Fruit fly (Drosophila melanogaster): ENCODE data around the gene E2f1.

The E2f1 gene

dm6 chr3R:21626103-21626897 lies 34.4 kb downstream of the E2f1 start:
- TF ChIP-seq fru (GFP tag; optimal IDR thresholded peaks at IDR 0.05) (no peak), lola (GFP tag; optimal IDR thresholded peaks at IDR 0.05) (no peak), Sp1 (GFP tag; optimal IDR thresholded peaks at IDR 0.05) (peak; percentile 8), dmrt93B (GFP tag; optimal IDR thresholded peaks at IDR 0.05) (no peak), dl (GFP tag; optimal IDR thresholded peaks at IDR 0.05; ENCODE audit: insufficient read depth in 1 of 2, partially characterized antibody in 2 of 2) (peak; percentile 3 to 35), jim (GFP tag; optimal IDR thresholded peaks at IDR 0.05) (no peak), br (GFP tag; optimal IDR thresholded peaks at IDR 0.05) (peak; percentile 22), foxo (GFP tag; optimal IDR thresholded peaks at IDR 0.05) (peak in 1 of 2 experiments; percentile 46), Mio (GFP tag; optimal IDR thresholded peaks at IDR 0.05) (no peak), rgr (GFP tag; optimal IDR thresholded peaks at IDR 0.05) (peak; percentile 43), GATAd (GFP tag; optimal IDR thresholded peaks at IDR 0.05) (no peak), Abd-B (GFP tag; optimal IDR thresholded peaks at IDR 0.05) (no peak), pan (optimal IDR thresholded peaks at IDR 0.05) (no peak), sage (GFP tag; optimal IDR thresholded peaks at IDR 0.05) (peak; percentile 55), dsf (GFP tag; optimal IDR thresholded peaks at IDR 0.05; ENCODE audit: borderline replicate concordance) (no peak), Hr83 (GFP tag; optimal IDR thresholded peaks at IDR 0.05; ENCODE audit: poor library complexity, severe bottlenecking) (no peak), CG32264 (GFP tag; optimal IDR thresholded peaks at IDR 0.05) (no peak), CrebA (GFP tag; optimal IDR thresholded peaks at IDR 0.05; ENCODE audit: borderline replicate concordance) (peak; percentile 32), Vsx2 (GFP tag; optimal IDR thresholded peaks at IDR 0.05; ENCODE audit: partially characterized antibody) (peak; percentile 74), tai (GFP tag; optimal IDR thresholded peaks at IDR 0.05) (no peak), Rel (GFP tag; optimal IDR thresholded peaks at IDR 0.05) (no peak), Rel (tag; optimal IDR thresholded peaks at IDR 0.05) (peak; percentile 32), brk (GFP tag; optimal IDR thresholded peaks at IDR 0.05) (no peak), h (GFP tag; optimal IDR thresholded peaks at IDR 0.05) (peak; percentile 28), HLH106 (tag; optimal IDR thresholded peaks at IDR 0.05) (no peak), N (GFP tag; optimal IDR thresholded peaks at IDR 0.05) (peak; percentile 3), Hr78 (GFP tag; optimal IDR thresholded peaks at IDR 0.05) (no peak), psq (GFP tag; optimal IDR thresholded peaks at IDR 0.05) (peak; percentile 61), sv (GFP tag; optimal IDR thresholded peaks at IDR 0.05) (no peak), usp (GFP tag; optimal IDR thresholded peaks at IDR 0.05) (no peak), ey (GFP tag; optimal IDR thresholded peaks at IDR 0.05) (peak; percentile 27), OdsH (GFP tag; optimal IDR thresholded peaks at IDR 0.05) (peak; percentile 33), Myc (optimal IDR thresholded peaks at IDR 0.05) (peak; percentile 52), Jra (GFP tag; optimal IDR thresholded peaks at IDR 0.05) (no peak), Hnf4 (GFP tag; optimal IDR thresholded peaks at IDR 0.05) (no peak), Dfd (GFP tag; optimal IDR thresholded peaks at IDR 0.05) (peak; percentile 79), Dif (GFP tag; optimal IDR thresholded peaks at IDR 0.05; ENCODE audit: partially characterized antibody) (peak; percentile 80), woc (GFP tag; optimal IDR thresholded peaks at IDR 0.05) (no peak), CG9705 (GFP tag; optimal IDR thresholded peaks at IDR 0.05) (no peak)

- TF ChIP-seq N (GFP tag; optimal IDR thresholded peaks at IDR 0.05) (no peak), jim (GFP tag; optimal IDR thresholded peaks at IDR 0.05) (no peak), psq (GFP tag; optimal IDR thresholded peaks at IDR 0.05) (no peak), Myc (optimal IDR thresholded peaks at IDR 0.05) (no peak), Dfd (GFP tag; optimal IDR thresholded peaks at IDR 0.05) (no peak), sv (GFP tag; optimal IDR thresholded peaks at IDR 0.05) (no peak), Sp1 (GFP tag; optimal IDR thresholded peaks at IDR 0.05) (no peak), usp (GFP tag; optimal IDR thresholded peaks at IDR 0.05) (no peak), rgr (GFP tag; optimal IDR thresholded peaks at IDR 0.05) (no peak), Hnf4 (GFP tag; optimal IDR thresholded peaks at IDR 0.05) (no peak), ey (GFP tag; optimal IDR thresholded peaks at IDR 0.05) (no peak), dl (GFP tag; optimal IDR thresholded peaks at IDR 0.05; ENCODE audit: insufficient read depth in 1 of 2, partially characterized antibody in 2 of 2) (no peak), br (GFP tag; optimal IDR thresholded peaks at IDR 0.05) (no peak), Jra (GFP tag; optimal IDR thresholded peaks at IDR 0.05) (no peak), Vsx2 (GFP tag; optimal IDR thresholded peaks at IDR 0.05; ENCODE audit: partially characterized antibody) (no peak), CG9705 (GFP tag; optimal IDR thresholded peaks at IDR 0.05) (no peak)
Measured at dm6 chr3R:21624352-21624954, 36.2 kb downstream of the E2f1 start.

All from whole organism, wandering third instar larva.